Worm (Caenorhabditis elegans): ENCODE results near the gene R01H10.4.
A peak's percentile ranks its signal among the peaks of the same experiment; 100 is the strongest.
"Not testable (repeated sequence)": the region's sequence is repeated elsewhere in the genome, so short reads cannot be mapped to it uniquely, and the experiment has no call there.

The R01H10.4 gene

DNA sequence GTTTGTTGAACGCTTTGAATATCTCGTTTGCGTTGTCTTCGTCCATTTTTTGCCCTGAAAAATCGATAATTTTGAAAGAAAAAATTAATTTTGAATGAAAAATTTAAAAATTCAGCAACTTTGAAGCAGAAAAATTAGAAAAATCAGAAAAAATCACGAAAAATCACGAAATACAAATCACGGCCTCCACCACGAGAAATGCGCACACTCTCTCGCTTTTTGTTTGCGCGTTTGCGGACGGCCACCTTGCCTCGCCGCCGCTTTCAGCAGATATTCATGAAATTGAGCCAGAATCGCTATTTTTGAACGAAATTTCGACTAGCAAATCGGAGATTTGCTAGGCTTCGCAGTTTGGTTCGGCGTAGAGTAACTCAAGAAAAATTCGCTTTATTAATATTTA, 12.2 kb downstream of the R01H10.4 start, which contains the start of gene inpp-4B:
inpp-4B (minus strand) TSS at position 54 of the 400 bp plus-strand sequence.
- not testable (repeated sequence) for TF ChIP-seq ets-4, pros-1, gmeb-2 (tag; optimal IDR thresholded peaks at IDR 0.05)

DNA sequence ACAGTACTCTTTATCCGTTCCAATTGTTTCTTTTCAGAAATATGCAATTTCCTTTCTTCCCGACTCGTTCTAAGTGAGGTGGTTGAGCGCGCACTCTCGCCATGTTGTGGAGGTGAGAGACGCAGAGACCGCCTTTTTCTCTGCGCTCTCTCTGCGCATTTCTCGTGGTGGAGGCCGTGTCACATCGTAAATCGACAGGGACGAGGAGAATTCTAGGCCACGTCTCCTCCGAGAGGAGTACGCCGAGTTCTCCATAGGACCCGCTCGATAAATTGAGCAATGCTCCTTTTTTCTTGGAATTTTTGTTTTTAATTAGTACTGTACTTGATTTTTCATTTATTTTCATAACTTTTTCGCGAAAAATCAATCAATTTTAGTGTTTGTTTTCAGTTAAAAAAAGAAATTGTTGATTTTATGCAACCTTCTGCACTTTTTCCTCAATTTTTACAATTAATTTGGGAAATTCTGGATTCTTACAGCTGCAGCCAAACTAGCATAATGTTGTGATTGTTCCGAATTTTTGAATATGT, 16.2 kb downstream of the R01H10.4 start, which contains the start of gene cnk-1:
cnk-1 (plus strand) TSS at position 480 of the 530 bp plus-strand sequence.
- TF ChIP-seq ceh-18 (tag; optimal IDR thresholded peaks at IDR 0.05) (peak; percentile 55), ceh-34 (tag; optimal IDR thresholded peaks at IDR 0.05) (peak; percentile 62), fax-1 (tag; optimal IDR thresholded peaks at IDR 0.05) (peak; percentile 10), K09A11.1 (tag; optimal IDR thresholded peaks at IDR 0.05; ENCODE audit: insufficient read depth) (no peak), ceh-6 (GFP tag; optimal IDR thresholded peaks at IDR 0.05) (no peak), hlh-13 (GFP tag; optimal IDR thresholded peaks at IDR 0.05) (no peak), ets-4 (tag; optimal IDR thresholded peaks at IDR 0.05) (peak; percentile 84), pqm-1 (tag; optimal IDR thresholded peaks at IDR 0.05) (no peak), fkh-6 (tag; optimal IDR thresholded peaks at IDR 0.05) (peak; percentile 31), unc-86 (tag; optimal IDR thresholded peaks at IDR 0.05) (no peak), dve-1 (tag; optimal IDR thresholded peaks at IDR 0.05) (no peak), hlh-6 (tag; optimal IDR thresholded peaks at IDR 0.05) (peak; percentile 44), sox-2 (GFP tag; IDR thresholded peaks at IDR 0.05) (peak; percentile 41), F13H6.1 (tag; optimal IDR thresholded peaks at IDR 0.05) (peak; percentile 28), ref-2 (tag; optimal IDR thresholded peaks at IDR 0.05) (peak; percentile 42), pag-3 (tag; optimal IDR thresholded peaks at IDR 0.05; ENCODE audit: borderline replicate concordance) (no peak), mec-3 (tag; optimal IDR thresholded peaks at IDR 0.05; ENCODE audit: borderline replicate concordance) (peak; percentile 75), ztf-16 (tag; optimal IDR thresholded peaks at IDR 0.05) (no peak), C08G9.2 (tag; optimal IDR thresholded peaks at IDR 0.05) (peak; percentile 90), ceh-2 (tag; optimal IDR thresholded peaks at IDR 0.05) (peak; percentile 84), nhr-232 (tag; optimal IDR thresholded peaks at IDR 0.05) (no peak), fkh-10 (GFP tag; optimal IDR thresholded peaks at IDR 0.05) (no peak), ceh-14 (tag; optimal IDR thresholded peaks at IDR 0.05) (peak; percentile 43), lin-11 (tag; optimal IDR thresholded peaks at IDR 0.05) (no peak), unc-3 (GFP tag; conservative IDR thresholded peaks at IDR 0.05) (peak; percentile 71), unc-3 (tag; optimal IDR thresholded peaks at IDR 0.05) (no peak), zip-5 (tag; optimal IDR thresholded peaks at IDR 0.05) (peak; percentile 30), ceh-45 (GFP tag; IDR thresholded peaks at IDR 0.05) (peak; percentile 67; the same call in 1 of the 2 replicates), hlh-8 (tag; optimal IDR thresholded peaks at IDR 0.05) (no peak), rnt-1 (tag; optimal IDR thresholded peaks at IDR 0.05) (peak; percentile 51), lim-6 (tag; optimal IDR thresholded peaks at IDR 0.05) (peak; percentile 39), ceh-31 (tag; optimal IDR thresholded peaks at IDR 0.05) (peak; percentile 94), odd-2 (tag; optimal IDR thresholded peaks at IDR 0.05) (no peak), tbx-2 (tag; optimal IDR thresholded peaks at IDR 0.05) (peak; percentile 84), ceh-48 (tag; optimal IDR thresholded peaks at IDR 0.05) (no peak), nhr-11 (tag; optimal IDR thresholded peaks at IDR 0.05) (no peak), pax-1 (tag; optimal IDR thresholded peaks at IDR 0.05) (no peak), unc-42 (tag; optimal IDR thresholded peaks at IDR 0.05) (peak; percentile 34), elt-2 (tag; optimal IDR thresholded peaks at IDR 0.05) (peak; percentile 26), tbx-7 (tag; optimal IDR thresholded peaks at IDR 0.05) (peak; percentile 72)
